Worm (Caenorhabditis elegans) whole organism, L4/young adult: Measurements from ENCODE around the gene flp-23.

Source experiments
- W03F9.2 ChIP-seq: fragments of 150-350 bp; optimal IDR thresholded peaks from 2 replicates; lab custom pipeline; 2014; ENCODE audit warnings: missing biosample characterization, missing genetic modification characterization
- dao-5 ChIP-seq: sonication (generic microtip); optimal IDR thresholded peaks from 2 replicates; lab custom pipeline; 2016; ENCODE audit warnings: missing genotype, missing genetic modification characterization, moderate library complexity, missing compliant biosample characterization
- him-1 ChIP-seq: sonication (generic microtip); optimal IDR thresholded peaks from 2 replicates; lab custom pipeline; 2016; ENCODE audit warnings: missing genotype, missing genetic modification reagents, missing genetic modification characterization, missing compliant biosample characterization

- TF ChIP-seq him-1 (tag; lab: Kevin White, UChicago) (no peak), W03F9.2 (no peak), dao-5 (tag; lab: Kevin White, UChicago) (no peak)
Measured at ce11 chrIII:8654400-8654980, 3.9 kb downstream of the flp-23 start.
